Worm (Caenorhabditis elegans): ENCODE results near the gene lmtr-5.

ce11 chrIII:3197904-3198303 is 14.4 kb downstream of the lmtr-5 start:
- TF ChIP-seq R02D3.7 (tag; optimal IDR thresholded peaks at IDR 0.05) (no peak), alr-1 (tag; optimal IDR thresholded peaks at IDR 0.05) (no peak), mdl-1 (tag; optimal IDR thresholded peaks at IDR 0.05) (no peak), ztf-4 (tag; optimal IDR thresholded peaks at IDR 0.05) (no peak), fos-1 (tag; optimal IDR thresholded peaks at IDR 0.05) (no peak), unc-62 (GFP tag; optimal IDR thresholded peaks at IDR 0.05) (no peak), elt-3 (tag; optimal IDR thresholded peaks at IDR 0.05) (no peak), nhr-23 (tag; optimal IDR thresholded peaks at IDR 0.05) (no peak), blmp-1 (tag; optimal IDR thresholded peaks at IDR 0.05; ENCODE audit: insufficient read depth) (no peak), nhr-237 (tag; optimal IDR thresholded peaks at IDR 0.05) (no peak)

Data from whole organism, L2 larva.